Worm (Caenorhabditis elegans): ENCODE measurements around the gene F34H10.3.

The F34H10.3 gene

DNA sequence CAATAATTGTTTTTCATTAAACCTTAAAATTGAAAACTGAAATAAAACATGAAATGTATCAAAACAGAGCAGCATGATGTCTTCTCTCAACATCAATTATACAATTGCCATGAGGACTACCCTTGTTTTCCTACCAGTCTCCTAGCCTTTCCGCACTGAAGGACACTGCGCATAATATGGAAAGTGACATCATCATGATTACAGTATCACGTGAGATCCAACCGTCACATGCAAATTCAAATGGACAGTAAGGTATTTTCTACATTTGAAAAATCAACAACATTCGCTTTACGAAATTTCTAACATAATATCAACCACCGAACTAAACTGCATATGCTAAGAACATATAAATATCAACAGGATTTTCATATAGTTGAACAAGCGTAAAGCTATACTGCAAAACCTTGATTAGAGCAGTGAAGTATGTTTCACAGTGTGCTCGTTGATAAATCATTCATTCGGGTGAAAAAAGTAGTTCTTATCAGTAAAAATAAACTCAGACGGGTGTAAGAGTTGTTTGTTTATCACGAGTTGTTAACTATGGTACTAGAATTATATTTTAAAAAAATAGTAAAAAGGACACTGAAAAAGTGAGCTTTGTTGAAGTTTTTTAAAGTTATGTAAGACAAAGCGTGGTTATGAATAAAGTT lies 4.1 kb upstream of the F34H10.3 start:
- TF ChIP-seq Y79H2A.3 (GFP tag; conservative IDR thresholded peaks at IDR 0.05) = no peak
- no peak for TF ChIP-seq F52B5.7 (tag; optimal IDR thresholded peaks at IDR 0.05)
- no peak for TF ChIP-seq fkh-3 (tag; optimal IDR thresholded peaks at IDR 0.05)
- no peak for TF ChIP-seq ama-1 (optimal IDR thresholded peaks at IDR 0.05)
- no peak for TF ChIP-seq ama-1 (GFP tag; optimal IDR thresholded peaks at IDR 0.05)
- peak; percentile 46 for TF ChIP-seq atf-7 (tag; optimal IDR thresholded peaks at IDR 0.05)
- no peak for TF ChIP-seq madf-8 (GFP tag; conservative IDR thresholded peaks at IDR 0.05)
- TF ChIP-seq F37B4.10 (GFP tag; IDR thresholded peaks at IDR 0.05) = 0 out of 2 replicates have a peak, but pooled peaks have one; percentile 35
- no peak for TF ChIP-seq lsy-27 (tag; optimal IDR thresholded peaks at IDR 0.05; ENCODE audit: borderline replicate concordance, insufficient read depth)
- peak; percentile 47 for TF ChIP-seq nhr-80 (tag; optimal IDR thresholded peaks at IDR 0.05)
- no peak for TF ChIP-seq snpc-1.1 (tag; optimal IDR thresholded peaks at IDR 0.05; ENCODE audit: insufficient read depth)
- no peak for TF ChIP-seq hlh-12 (tag; optimal IDR thresholded peaks at IDR 0.05)
- no peak for TF ChIP-seq attf-5 (GFP tag; optimal IDR thresholded peaks at IDR 0.05)
- no peak for TF ChIP-seq cebp-1 (GFP tag; IDR thresholded peaks at IDR 0.05)
- TF ChIP-seq cebp-1 (tag; optimal IDR thresholded peaks at IDR 0.05) = peak; percentile 20

DNA sequence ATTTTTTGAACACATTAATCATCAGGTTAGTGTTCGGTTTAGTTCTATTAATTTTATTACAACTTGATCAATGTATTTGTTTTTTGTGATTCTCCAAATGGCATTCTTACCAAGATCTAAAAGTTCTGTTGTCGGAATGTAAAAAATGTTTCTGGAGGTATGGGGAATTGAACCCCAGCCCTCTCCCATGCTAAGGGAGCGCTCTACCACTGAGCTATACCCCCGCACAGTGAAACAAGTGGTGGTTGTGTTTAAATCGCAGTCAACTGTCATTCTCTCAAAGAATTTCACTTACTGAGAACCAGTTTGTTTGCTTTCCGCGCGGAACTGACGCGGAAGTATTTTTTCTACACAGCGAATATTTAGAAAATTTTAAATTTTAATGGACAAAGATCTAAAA lies 2.9 kb upstream of the F34H10.3 start:
- TF ChIP-seq nfyb-1 (GFP tag; IDR thresholded peaks at IDR 0.05) = peak; percentile 92
- 0 out of 2 replicates have a peak, but pooled peaks have one; percentile 25 for TF ChIP-seq nhr-120 (GFP tag; IDR thresholded peaks at IDR 0.05)
- peak; percentile 80 for TF ChIP-seq F52B5.7 (tag; optimal IDR thresholded peaks at IDR 0.05)
- TF ChIP-seq Y79H2A.3 (GFP tag; conservative IDR thresholded peaks at IDR 0.05) = 0 out of 2 replicates have a peak, but pooled peaks have one; percentile 28
- TF ChIP-seq ztf-6 (GFP tag; IDR thresholded peaks at IDR 0.05) = no peak
- peak; percentile 69 for TF ChIP-seq hmg-20 (GFP tag; IDR thresholded peaks at IDR 0.05)
- TF ChIP-seq ceh-40 (GFP tag; IDR thresholded peaks at IDR 0.05) = peak; percentile 90
- no peak for TF ChIP-seq Y53F4B.3 (GFP tag; IDR thresholded peaks at IDR 0.05)
- no peak for TF ChIP-seq F57C9.4 (tag; optimal IDR thresholded peaks at IDR 0.05)
- no peak for TF ChIP-seq unc-62 (GFP tag; optimal IDR thresholded peaks at IDR 0.05)
- peak; percentile 14 for TF ChIP-seq gei-17 (GFP tag; optimal IDR thresholded peaks at IDR 0.05)
- TF ChIP-seq F10E7.11 (tag; optimal IDR thresholded peaks at IDR 0.05) = peak; percentile 18
- no peak for TF ChIP-seq sdz-38 (tag; optimal IDR thresholded peaks at IDR 0.05)
- TF ChIP-seq lin-26 (GFP tag; IDR thresholded peaks at IDR 0.05) = peak; percentile 92
- TF ChIP-seq aptf-3 (GFP tag; IDR thresholded peaks at IDR 0.05) = peak; percentile 93
- TF ChIP-seq ztf-3 (GFP tag; optimal IDR thresholded peaks at IDR 0.05) = no peak
- 0 out of 2 replicates have a peak, but pooled peaks have one; percentile 32 for TF ChIP-seq Y95B8A.8 (GFP tag; IDR thresholded peaks at IDR 0.05)
- TF ChIP-seq rpc-1 (optimal IDR thresholded peaks at IDR 0.05) = peak; percentile 92
- TF ChIP-seq rpc-1 (tag; optimal IDR thresholded peaks at IDR 0.05) = peak; percentile 99
- TF ChIP-seq Y67H2A.10 (GFP tag; conservative IDR thresholded peaks at IDR 0.05) = no peak
- peak; percentile 36; the same call in 1 of the 2 replicates for TF ChIP-seq attf-6 (GFP tag; IDR thresholded peaks at IDR 0.05)
- TF ChIP-seq dpl-1 (GFP tag; optimal IDR thresholded peaks at IDR 0.05) = no peak
- no peak for TF ChIP-seq ama-1 (optimal IDR thresholded peaks at IDR 0.05)
- TF ChIP-seq ama-1 (GFP tag; optimal IDR thresholded peaks at IDR 0.05) = peak in 1 of 2 experiments; percentile 95
- no peak for TF ChIP-seq lsy-27 (tag; optimal IDR thresholded peaks at IDR 0.05; ENCODE audit: borderline replicate concordance, insufficient read depth)
- TF ChIP-seq B0261.1 (tag; optimal IDR thresholded peaks at IDR 0.05) = peak; percentile 95
- peak; percentile 85; the same call in 1 of the 2 replicates for TF ChIP-seq bed-1 (GFP tag; IDR thresholded peaks at IDR 0.05)
- TF ChIP-seq ceh-58 (GFP tag; IDR thresholded peaks at IDR 0.05) = 0 out of 2 replicates have a peak, but pooled peaks have one; percentile 76
- no peak for TF ChIP-seq nhr-80 (tag; optimal IDR thresholded peaks at IDR 0.05)
- peak; percentile 55 for TF ChIP-seq madf-10 (tag; optimal IDR thresholded peaks at IDR 0.05)
- TF ChIP-seq ceh-27 (GFP tag; optimal IDR thresholded peaks at IDR 0.05) = peak; percentile 37
- TF ChIP-seq pbrm-1 (GFP tag; IDR thresholded peaks at IDR 0.05) = peak; percentile 77
- peak; percentile 85 for TF ChIP-seq chd-7 (tag; optimal IDR thresholded peaks at IDR 0.05)
- TF ChIP-seq somi-1 (GFP tag; optimal IDR thresholded peaks at IDR 0.05) = peak; percentile 54
- peak; percentile 49 for TF ChIP-seq snpc-3.4 (tag; optimal IDR thresholded peaks at IDR 0.05)
- TF ChIP-seq Y56A3A.18 (GFP tag; IDR thresholded peaks at IDR 0.05) = peak; percentile 89
- TF ChIP-seq madf-8 (GFP tag; conservative IDR thresholded peaks at IDR 0.05) = no peak
- 0 out of 2 replicates have a peak, but pooled peaks have one; percentile 82 for TF ChIP-seq cebp-2 (GFP tag; IDR thresholded peaks at IDR 0.05)

Data from whole organism, young adult.